Worm (Caenorhabditis elegans) whole organism, mixed stage, embryonic: Measurements from ENCODE around the gene srh-115.
"Not testable (repeated sequence)": the region's sequence is repeated elsewhere in the genome, so short reads cannot be mapped to it uniquely, and the experiment has no call there.

ENCODE experiments used
- M03D4.4 ChIP-seq: sonication (generic microtip); optimal IDR thresholded peaks from 2 replicates; lab custom pipeline; 2017; ENCODE audit warnings: mild to moderate bottlenecking, missing genetic modification characterization, missing compliant biosample characterization
- bed-3 ChIP-seq: fragments of 200-800 bp; sonication (Bioruptor generic); optimal IDR thresholded peaks from 3 replicates; lab custom pipeline; 2018; ENCODE audit warnings: mild to moderate bottlenecking, missing genetic modification characterization, moderate library complexity, missing compliant biosample characterization
- blmp-1 ChIP-seq: fragments of 150-350 bp; optimal IDR thresholded peaks from 2 replicates; lab custom pipeline; 2014; ENCODE audit warnings: missing biosample characterization, missing genetic modification characterization
- ceh-39 ChIP-seq: fragments of 150-350 bp; optimal IDR thresholded peaks from 2 replicates; lab custom pipeline; 2014; ENCODE audit warnings: missing biosample characterization, missing genetic modification characterization
- ceh-43 ChIP-seq: fragments of 200-800 bp; sonication (Bioruptor generic); optimal IDR thresholded peaks from 2 replicates; lab custom pipeline; 2018; ENCODE audit warnings: mild to moderate bottlenecking, missing genetic modification characterization, moderate library complexity, missing compliant biosample characterization
- cnd-1 ChIP-seq: fragments of 200-800 bp; sonication (Bioruptor generic); optimal IDR thresholded peaks from 2 replicates; lab custom pipeline; 2018; ENCODE audit warnings: mild to moderate bottlenecking, missing genetic modification characterization, missing compliant biosample characterization
- drap-1 ChIP-seq: fragments of 200-800 bp; sonication (Bioruptor generic); optimal IDR thresholded peaks from 3 replicates; lab custom pipeline; 2018; ENCODE audit warnings: mild to moderate bottlenecking, missing genetic modification characterization, missing compliant biosample characterization
- elt-1 ChIP-seq: sonication (generic microtip); optimal IDR thresholded peaks from 2 replicates; lab custom pipeline; 2017; ENCODE audit warnings: missing genetic modification characterization, mild to moderate bottlenecking, missing compliant biosample characterization, antibody characterized with exemption, moderate library complexity, borderline replicate concordance; ENCODE audit not compliant: insufficient read depth
- elt-3 ChIP-seq: fragments of 150-350 bp; optimal IDR thresholded peaks from 2 replicates; lab custom pipeline; 2014; ENCODE audit warnings: missing biosample characterization, missing genetic modification characterization
- flh-1 ChIP-seq: fragments of 200-800 bp; sonication (Bioruptor generic); optimal IDR thresholded peaks from 2 replicates; lab custom pipeline; 2018; ENCODE audit warnings: mild to moderate bottlenecking, missing genetic modification characterization, moderate library complexity, missing compliant biosample characterization
- hlh-1 ChIP-seq: fragments of 150-350 bp; optimal IDR thresholded peaks from 2 replicates; lab custom pipeline; 2014; ENCODE audit warnings: missing biosample characterization, missing genetic modification reagents, missing genetic modification characterization
- lin-13 ChIP-seq: fragments of 150-350 bp; optimal IDR thresholded peaks from 2 replicates; lab custom pipeline; 2014; ENCODE audit warnings: missing biosample characterization, missing genetic modification characterization
- lin-32 ChIP-seq: fragments of 200-800 bp; sonication (Bioruptor generic); optimal IDR thresholded peaks from 2 replicates; lab custom pipeline; 2018; ENCODE audit warnings: mild to moderate bottlenecking, missing genetic modification characterization, missing compliant biosample characterization
- lsy-2 ChIP-seq: fragments of 150-350 bp; optimal IDR thresholded peaks from 2 replicates; lab custom pipeline; 2014; ENCODE audit warnings: missing biosample characterization, missing genetic modification characterization
- mab-5 ChIP-seq: fragments of 150-350 bp; optimal IDR thresholded peaks from 2 replicates; lab custom pipeline; 2014; ENCODE audit warnings: missing biosample characterization, missing genetic modification characterization
- mep-1 ChIP-seq: fragments of 150-350 bp; optimal IDR thresholded peaks from 2 replicates; lab custom pipeline; 2017; ENCODE audit warnings: missing biosample characterization, missing genetic modification reagents, missing genetic modification characterization, inconsistent platforms
- nhr-12 ChIP-seq: fragments of 150-350 bp; optimal IDR thresholded peaks from 2 replicates; lab custom pipeline; 2014; ENCODE audit warnings: missing biosample characterization, missing genetic modification characterization
- nhr-2 ChIP-seq: fragments of 150-350 bp; optimal IDR thresholded peaks from 2 replicates; lab custom pipeline; 2014; ENCODE audit warnings: missing biosample characterization, missing genetic modification characterization
- nhr-237 ChIP-seq: fragments of 150-350 bp; optimal IDR thresholded peaks from 2 replicates; lab custom pipeline; 2014; ENCODE audit warnings: missing biosample characterization, missing genetic modification characterization
- nhr-28 ChIP-seq: fragments of 150-350 bp; optimal IDR thresholded peaks from 2 replicates; lab custom pipeline; 2014; ENCODE audit warnings: missing biosample characterization, missing genetic modification characterization
- nhr-76 ChIP-seq: sonication (generic microtip); optimal IDR thresholded peaks from 2 replicates; lab custom pipeline; 2017; ENCODE audit warnings: missing biosample characterization, missing genetic modification characterization
- pha-4 ChIP-seq: fragments of 150-350 bp; optimal IDR thresholded peaks from 2 replicates; lab custom pipeline; 2018; ENCODE audit warnings: missing biosample characterization, missing genetic modification reagents, missing genetic modification characterization
- sem-2 ChIP-seq: fragments of 200-800 bp; sonication (Bioruptor generic); optimal IDR thresholded peaks from 2 replicates; lab custom pipeline; 2018; ENCODE audit warnings: mild to moderate bottlenecking, missing genetic modification characterization, missing compliant biosample characterization
- snpc-4 ChIP-seq: fragments of 150-350 bp; optimal IDR thresholded peaks from 2 replicates; lab custom pipeline; 2014; ENCODE audit warnings: missing biosample characterization, missing genetic modification characterization
- sptf-1 ChIP-seq: sonication (generic microtip); optimal IDR thresholded peaks from 2 replicates; lab custom pipeline; 2017; ENCODE audit warnings: mild to moderate bottlenecking, missing genetic modification characterization, moderate library complexity, missing compliant biosample characterization
- tbx-8 ChIP-seq: fragments of 200-800 bp; sonication (Bioruptor generic); optimal IDR thresholded peaks from 2 replicates; lab custom pipeline; 2018; ENCODE audit warnings: mild to moderate bottlenecking, missing genetic modification characterization, moderate library complexity, missing compliant biosample characterization
- unc-120 ChIP-seq: sonication (generic microtip); optimal IDR thresholded peaks from 2 replicates; lab custom pipeline; 2017; ENCODE audit warnings: missing genetic modification characterization, missing compliant biosample characterization; ENCODE audit not compliant: poor library complexity, severe bottlenecking
- unc-62 ChIP-seq: fragments of 150-350 bp; optimal IDR thresholded peaks from 2 replicates; lab custom pipeline; 2014; ENCODE audit warnings: missing biosample characterization, missing genetic modification reagents, missing genetic modification characterization
- zip-8 ChIP-seq: fragments of 150-350 bp; optimal IDR thresholded peaks from 2 replicates; lab custom pipeline; 2014; ENCODE audit warnings: missing biosample characterization, missing genetic modification characterization

The srh-115 gene

DNA sequence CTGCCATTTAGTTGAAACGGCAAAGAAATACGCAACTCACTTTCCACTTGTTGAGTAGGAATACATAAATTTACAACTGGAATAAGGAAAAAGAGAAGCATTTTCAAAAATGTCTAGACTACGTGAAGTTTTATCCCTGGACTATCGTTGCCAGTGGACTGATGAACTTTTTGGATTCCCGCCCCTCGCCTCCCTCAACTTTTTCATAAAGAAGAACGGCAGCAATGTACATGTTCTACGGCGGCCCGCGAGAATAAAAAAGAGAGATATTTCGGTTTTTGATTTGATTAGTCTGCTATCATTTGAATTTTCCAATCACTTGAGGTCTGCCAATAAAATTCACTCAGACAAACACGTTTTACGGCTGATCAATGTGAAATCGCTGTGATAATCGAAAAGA, 6.6 kb upstream of the srh-115 start, which contains the start of gene clec-243:
Gene clec-243 (minus strand): TSS at position 101 of the 400 bp plus-strand sequence.
- TF ChIP-seq lin-32 (no peak), nhr-12 (tag; lab: Kevin White, UChicago) (no peak), zip-8 (tag; lab: Kevin White, UChicago) (no peak), nhr-76 (tag; lab: Kevin White, UChicago) (no peak), flh-1 (no peak), elt-1 (tag; lab: Kevin White, UChicago) (no peak), nhr-237 (tag; lab: Kevin White, UChicago) (no peak), elt-3 (tag; lab: Kevin White, UChicago) (no peak), unc-62 (GFP tag; lab: Kevin White, UChicago) (no peak), tbx-8 (GFP tag; lab: Kevin White, UChicago) (no peak), sem-2 (GFP tag; lab: Kevin White, UChicago) (no peak), cnd-1 (tag; lab: Kevin White, UChicago) (no peak), mep-1 (tag; lab: Kevin White, UChicago) (no peak), pha-4 (no peak), drap-1 (GFP tag; lab: Kevin White, UChicago) (no peak)

DNA sequence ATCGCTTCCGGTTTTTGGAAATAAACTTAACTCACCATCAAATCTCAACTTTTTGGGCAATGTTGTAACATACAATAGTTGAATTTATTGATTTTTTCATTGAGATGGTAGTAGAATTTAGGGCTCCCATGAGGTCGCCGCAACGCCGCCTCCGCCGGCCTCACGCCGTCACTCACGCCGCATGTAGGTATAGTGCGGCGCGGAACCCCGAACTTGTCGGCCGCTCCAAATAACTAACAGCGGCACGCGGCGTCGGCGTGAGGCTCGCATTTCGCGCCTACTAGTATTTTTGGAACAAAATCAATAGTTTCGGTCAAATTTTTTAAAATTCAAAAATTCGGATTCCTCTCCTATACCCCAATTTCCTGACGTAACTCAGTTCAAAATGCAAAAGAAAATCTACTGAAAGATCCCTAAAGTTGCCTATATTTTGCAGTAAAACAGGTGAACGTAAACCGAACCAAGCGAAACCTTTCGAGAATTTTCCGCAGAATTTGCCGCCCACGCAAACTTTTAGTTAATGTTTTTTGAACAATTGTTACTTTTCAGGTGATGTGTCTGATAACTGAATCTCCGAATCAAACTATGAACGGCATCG, 4.1 kb upstream of the srh-115 start, which contains the start of gene Y61B8A.6:
Gene Y61B8A.6 (plus strand): TSS at position 548 of the 598 bp plus-strand sequence.
- no peak for TF ChIP-seq flh-1

DNA sequence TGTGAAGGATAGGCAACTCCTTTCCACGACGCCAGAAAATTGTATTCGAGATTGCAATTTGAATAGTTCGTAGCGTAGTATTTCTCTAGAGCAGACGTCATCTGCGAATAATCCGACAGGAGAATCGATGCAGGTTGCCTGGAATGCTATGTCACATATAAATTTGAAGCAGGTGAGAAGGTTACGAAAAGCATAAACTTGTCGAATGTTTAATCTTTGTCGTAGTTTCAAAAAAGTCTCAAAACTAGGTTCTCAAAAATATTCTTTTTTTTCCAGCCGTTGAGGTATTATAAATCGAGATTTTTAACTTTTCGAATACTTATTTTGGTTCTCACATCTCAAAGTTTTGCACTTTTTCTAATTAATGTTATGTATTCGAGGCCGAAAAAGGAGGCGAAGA, 526 bp upstream of the srh-115 start, which contains the start of gene srh-116:
Gene srh-116 (minus strand): TSS at position 101 of the 400 bp plus-strand sequence.
- not testable (repeated sequence) for TF ChIP-seq ceh-39 (tag; lab: Kevin White, UChicago); nhr-2 (tag; lab: Kevin White, UChicago); tbx-8 (GFP tag; lab: Kevin White, UChicago)

DNA sequence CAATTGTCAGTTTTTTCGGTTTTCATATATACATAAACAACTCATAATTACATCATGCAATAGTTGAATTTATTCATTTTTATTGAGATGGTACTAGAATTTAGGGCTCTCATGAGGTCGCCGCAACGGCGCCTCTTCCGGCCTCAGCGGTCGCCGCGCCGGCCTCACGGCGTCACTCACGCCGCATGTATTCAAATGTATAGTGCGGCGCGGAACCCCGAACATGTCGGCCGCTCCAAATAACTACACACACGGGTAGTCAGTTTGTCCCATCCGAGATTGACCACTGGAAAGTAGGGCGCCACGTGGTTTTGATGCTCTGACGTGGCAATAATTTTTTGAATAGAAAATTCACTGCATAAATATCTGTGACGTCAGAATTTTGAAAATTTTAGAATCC, 2.1 kb downstream of the srh-115 start:
- TF ChIP-seq flh-1 (no peak), sem-2 (GFP tag; lab: Kevin White, UChicago) (no peak), snpc-4 (tag; lab: Kevin White, UChicago) (no peak), mep-1 (tag; lab: Kevin White, UChicago) (no peak), bed-3 (no peak), nhr-28 (tag; lab: Kevin White, UChicago) (no peak), lin-13 (tag; lab: Kevin White, UChicago) (no peak), zip-8 (tag; lab: Kevin White, UChicago) (no peak), sptf-1 (no peak), nhr-12 (tag; lab: Kevin White, UChicago) (no peak), lsy-2 (tag; lab: Kevin White, UChicago) (no peak)
- TF ChIP-seq, all 35 proteins: peak for 0

DNA sequence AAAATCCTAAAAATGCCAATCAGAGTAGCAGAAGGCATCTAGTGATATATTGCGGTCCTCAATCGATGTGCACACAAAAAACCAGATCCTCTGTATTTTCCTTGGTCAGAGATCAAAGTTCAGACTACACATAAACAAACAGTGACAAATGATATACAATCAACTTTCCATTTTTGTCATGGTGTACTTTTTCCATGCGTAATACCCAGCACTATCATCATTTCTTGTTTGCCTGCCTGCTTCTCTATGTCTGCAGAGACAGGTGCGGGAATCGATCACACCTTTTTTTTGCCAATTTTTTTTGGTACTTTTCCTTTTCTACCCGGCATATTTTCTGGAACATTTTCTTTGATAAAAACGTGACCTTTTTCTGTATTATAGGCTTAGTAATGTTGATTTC, 2.7 kb downstream of the srh-115 start:
- TF ChIP-seq lin-13 (tag; lab: Kevin White, UChicago) (no peak), cnd-1 (tag; lab: Kevin White, UChicago) (no peak), bed-3 (no peak), unc-120 (tag; lab: Kevin White, UChicago) (no peak), blmp-1 (tag; lab: Kevin White, UChicago) (no peak), tbx-8 (GFP tag; lab: Kevin White, UChicago) (no peak), nhr-28 (tag; lab: Kevin White, UChicago) (no peak), lsy-2 (tag; lab: Kevin White, UChicago) (no peak), unc-62 (GFP tag; lab: Kevin White, UChicago) (no peak), nhr-2 (tag; lab: Kevin White, UChicago) (no peak)
- TF ChIP-seq, all 35 proteins: peak for 0

DNA sequence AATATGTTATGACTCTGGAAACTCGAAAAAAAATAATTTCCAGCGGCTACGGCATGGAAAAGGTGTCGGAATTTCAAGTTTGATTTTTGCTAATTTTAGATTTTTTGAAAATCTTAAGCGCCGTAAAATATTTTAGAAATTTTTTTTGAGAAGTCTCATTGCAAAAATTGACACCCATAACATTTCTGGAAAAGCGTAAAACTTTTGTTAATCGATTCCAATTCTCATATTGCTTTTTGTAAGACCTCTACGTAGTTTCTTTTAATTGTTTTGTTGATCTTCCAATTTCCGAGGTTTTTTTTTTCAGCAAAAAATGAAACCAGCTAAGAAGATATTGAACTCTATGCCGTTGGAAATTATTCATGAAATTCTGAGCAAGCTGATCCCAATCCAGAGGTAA, 3.3 kb downstream of the srh-115 start, which contains the start of gene fbxa-85:
Gene fbxa-85 (plus strand): TSS at position 301 of the 400 bp plus-strand sequence.
- TF ChIP-seq ceh-43 (GFP tag; lab: Kevin White, UChicago) (no peak), flh-1 (no peak), M03D4.4 (tag; lab: Kevin White, UChicago) (no peak), mab-5 (tag; lab: Kevin White, UChicago) (no peak), hlh-1 (tag; lab: Kevin White, UChicago) (no peak), nhr-12 (tag; lab: Kevin White, UChicago) (no peak), lsy-2 (tag; lab: Kevin White, UChicago) (no peak), drap-1 (GFP tag; lab: Kevin White, UChicago) (no peak), cnd-1 (tag; lab: Kevin White, UChicago) (no peak), nhr-28 (tag; lab: Kevin White, UChicago) (no peak), nhr-76 (tag; lab: Kevin White, UChicago) (no peak), sem-2 (GFP tag; lab: Kevin White, UChicago) (no peak), zip-8 (tag; lab: Kevin White, UChicago) (no peak), blmp-1 (tag; lab: Kevin White, UChicago) (no peak), elt-1 (tag; lab: Kevin White, UChicago) (no peak), pha-4 (no peak), snpc-4 (tag; lab: Kevin White, UChicago) (no peak), sptf-1 (no peak), mep-1 (tag; lab: Kevin White, UChicago) (no peak)
